Worm (Caenorhabditis elegans): ENCODE measurements around the gene gly-12.

Gene gly-12

ce11 chrX:7502807-7503206, 17.1 kb downstream of the gly-12 start, which contains the start of gene F48E3.6:
F48E3.6 (minus strand) TSS chrX:7502907.
- TF ChIP-seq zip-8 (tag; optimal IDR thresholded peaks at IDR 0.05) = no peak
- no peak for TF ChIP-seq elt-3 (tag; optimal IDR thresholded peaks at IDR 0.05)
- TF ChIP-seq drap-1 (GFP tag; optimal IDR thresholded peaks at IDR 0.05) = no peak
- TF ChIP-seq lsy-2 (tag; optimal IDR thresholded peaks at IDR 0.05) = no peak
- TF ChIP-seq ceh-39 (tag; optimal IDR thresholded peaks at IDR 0.05) = no peak
- no peak for TF ChIP-seq elt-1 (tag; optimal IDR thresholded peaks at IDR 0.05; ENCODE audit: borderline replicate concordance, insufficient read depth)

- TF ChIP-seq nhr-28 (tag; optimal IDR thresholded peaks at IDR 0.05) = no peak
- no peak for TF ChIP-seq mls-2 (tag; optimal IDR thresholded peaks at IDR 0.05)
- TF ChIP-seq pha-4 (tag; optimal IDR thresholded peaks at IDR 0.05) = no peak
- TF ChIP-seq mep-1 (tag; optimal IDR thresholded peaks at IDR 0.05) = no peak
- TF ChIP-seq mab-5 (tag; optimal IDR thresholded peaks at IDR 0.05) = no peak
- no peak for TF ChIP-seq ceh-39 (tag; optimal IDR thresholded peaks at IDR 0.05)
- TF ChIP-seq sptf-1 (tag; optimal IDR thresholded peaks at IDR 0.05) = no peak
- TF ChIP-seq nhr-237 (tag; optimal IDR thresholded peaks at IDR 0.05) = no peak
- TF ChIP-seq ham-2 (GFP tag; optimal IDR thresholded peaks at IDR 0.05) = no peak
- TF ChIP-seq ces-1 (GFP tag; optimal IDR thresholded peaks at IDR 0.05) = no peak
- no peak for TF ChIP-seq M03D4.4 (tag; optimal IDR thresholded peaks at IDR 0.05)
Measured at ce11 chrX:7506533-7506932, 20.9 kb downstream of the gly-12 start, which contains the start of gene lgc-11. lgc-11 (minus strand) TSS chrX:7506633.

ce11 chrX:7507141-7507540, 21.5 kb downstream of the gly-12 start:
- TF ChIP-seq unc-120 (tag; optimal IDR thresholded peaks at IDR 0.05; ENCODE audit: poor library complexity, severe bottlenecking) (no peak), nhr-76 (tag; optimal IDR thresholded peaks at IDR 0.05) (no peak), ces-1 (GFP tag; optimal IDR thresholded peaks at IDR 0.05) (no peak), nhr-28 (tag; optimal IDR thresholded peaks at IDR 0.05) (no peak), tbx-8 (GFP tag; optimal IDR thresholded peaks at IDR 0.05) (no peak), mab-5 (tag; optimal IDR thresholded peaks at IDR 0.05) (no peak), blmp-1 (tag; optimal IDR thresholded peaks at IDR 0.05) (no peak), nhr-237 (tag; optimal IDR thresholded peaks at IDR 0.05) (no peak), sptf-1 (tag; optimal IDR thresholded peaks at IDR 0.05) (no peak), flh-1 (GFP tag; optimal IDR thresholded peaks at IDR 0.05) (no peak), cnd-1 (tag; optimal IDR thresholded peaks at IDR 0.05) (no peak), lin-13 (tag; optimal IDR thresholded peaks at IDR 0.05) (no peak), unc-62 (GFP tag; optimal IDR thresholded peaks at IDR 0.05) (no peak), ztf-11 (tag; optimal IDR thresholded peaks at IDR 0.05) (no peak)

ce11 chrX:7512714-7513113, 27.1 kb downstream of the gly-12 start:
- TF ChIP-seq ceh-43 (GFP tag; optimal IDR thresholded peaks at IDR 0.05) = no peak
- TF ChIP-seq nhr-237 (tag; optimal IDR thresholded peaks at IDR 0.05) = no peak
- no peak for TF ChIP-seq unc-62 (GFP tag; optimal IDR thresholded peaks at IDR 0.05)
- no peak for TF ChIP-seq M03D4.4 (tag; optimal IDR thresholded peaks at IDR 0.05)
- no peak for TF ChIP-seq sem-2 (GFP tag; optimal IDR thresholded peaks at IDR 0.05)
- TF ChIP-seq ceh-83 (GFP tag; optimal IDR thresholded peaks at IDR 0.05) = no peak
- TF ChIP-seq pha-4 (tag; optimal IDR thresholded peaks at IDR 0.05) = no peak
- no peak for TF ChIP-seq nhr-28 (tag; optimal IDR thresholded peaks at IDR 0.05)
- no peak for TF ChIP-seq snpc-4 (tag; optimal IDR thresholded peaks at IDR 0.05)
- TF ChIP-seq mab-5 (tag; optimal IDR thresholded peaks at IDR 0.05) = no peak
- no peak for TF ChIP-seq nhr-2 (tag; optimal IDR thresholded peaks at IDR 0.05)
- no peak for TF ChIP-seq lin-32 (GFP tag; optimal IDR thresholded peaks at IDR 0.05)
- no peak for TF ChIP-seq bed-3 (GFP tag; optimal IDR thresholded peaks at IDR 0.05)
- TF ChIP-seq ztf-11 (tag; optimal IDR thresholded peaks at IDR 0.05) = no peak
- TF ChIP-seq elt-1 (tag; optimal IDR thresholded peaks at IDR 0.05; ENCODE audit: borderline replicate concordance, insufficient read depth) = no peak
- TF ChIP-seq nhr-12 (tag; optimal IDR thresholded peaks at IDR 0.05) = no peak
- TF ChIP-seq ham-2 (GFP tag; optimal IDR thresholded peaks at IDR 0.05) = no peak
- TF ChIP-seq sptf-1 (tag; optimal IDR thresholded peaks at IDR 0.05) = no peak
- no peak for TF ChIP-seq nhr-76 (tag; optimal IDR thresholded peaks at IDR 0.05)

ce11 chrX:7519569-7519968, 33.9 kb downstream of the gly-12 start, which contains the start of gene chts-1:
chts-1 (minus strand) TSS chrX:7519669.
- TF ChIP-seq ceh-39 (tag; optimal IDR thresholded peaks at IDR 0.05) = no peak
- TF ChIP-seq elt-1 (tag; optimal IDR thresholded peaks at IDR 0.05; ENCODE audit: borderline replicate concordance, insufficient read depth) = no peak
- no peak for TF ChIP-seq pha-4 (tag; optimal IDR thresholded peaks at IDR 0.05)
- TF ChIP-seq sem-2 (GFP tag; optimal IDR thresholded peaks at IDR 0.05) = no peak
- no peak for TF ChIP-seq ces-1 (GFP tag; optimal IDR thresholded peaks at IDR 0.05)
- TF ChIP-seq lin-13 (tag; optimal IDR thresholded peaks at IDR 0.05) = no peak
- no peak for TF ChIP-seq tbx-8 (GFP tag; optimal IDR thresholded peaks at IDR 0.05)
- no peak for TF ChIP-seq nhr-2 (tag; optimal IDR thresholded peaks at IDR 0.05)
- TF ChIP-seq ceh-43 (GFP tag; optimal IDR thresholded peaks at IDR 0.05) = no peak

Data from whole organism, mixed stage, embryonic.